Worm (Caenorhabditis elegans) whole organism, L1 larva: ENCODE results near the gene F40G9.17.
A peak's percentile ranks its signal among the peaks of the same experiment; 100 is the strongest.

Experiments
- C16A3.4 ChIP-seq: fragments of 150-350 bp; optimal IDR thresholded peaks from 2 replicates; lab custom pipeline; 2014; ENCODE audit warnings: missing biosample characterization, missing genetic modification characterization
- C34B4.2 ChIP-seq: sonication (generic microtip); optimal IDR thresholded peaks from 2 replicates; lab custom pipeline; 2017; ENCODE audit warnings: mild to moderate bottlenecking, missing genetic modification characterization, missing compliant biosample characterization
- F16B12.6 ChIP-seq: fragments of 150-350 bp; optimal IDR thresholded peaks from 2 replicates; lab custom pipeline; 2014; ENCODE audit warnings: missing biosample characterization, missing genetic modification characterization
- aha-1 ChIP-seq: fragments of 150-350 bp; optimal IDR thresholded peaks from 2 replicates; lab custom pipeline; 2014; ENCODE audit warnings: missing biosample characterization, missing genetic modification characterization
- alr-1 ChIP-seq: fragments of 200-800 bp; sonication (Bioruptor generic); optimal IDR thresholded peaks from 2 replicates; lab custom pipeline; 2018; ENCODE audit warnings: borderline replicate concordance, mild to moderate bottlenecking, missing genetic modification characterization, missing compliant biosample characterization
- aly-2 ChIP-seq: fragments of 150-350 bp; optimal IDR thresholded peaks from 2 replicates; lab custom pipeline; 2014; ENCODE audit warnings: missing biosample characterization, missing genetic modification characterization
- ceh-63 ChIP-seq: fragments of 200-800 bp; sonication (Bioruptor generic); optimal IDR thresholded peaks from 2 replicates; lab custom pipeline; 2018; ENCODE audit warnings: mild to moderate bottlenecking, missing genetic modification characterization, missing compliant biosample characterization
- ceh-8 ChIP-seq: fragments of 200-800 bp; sonication (Bioruptor generic); optimal IDR thresholded peaks from 2 replicates; lab custom pipeline; 2018; ENCODE audit warnings: mild to moderate bottlenecking, missing genetic modification characterization, moderate library complexity, missing compliant biosample characterization
- ceh-88 ChIP-seq: fragments of 200-800 bp; sonication (Bioruptor generic); IDR thresholded peaks from 2 replicates; pipeline ENCODE4 v1.3.6; 2022; ENCODE audit warnings: missing genetic modification characterization, missing compliant biosample characterization
- ceh-90 ChIP-seq: sonication (generic microtip); optimal IDR thresholded peaks from 2 replicates; lab custom pipeline; 2016; ENCODE audit warnings: missing genetic modification characterization, missing compliant biosample characterization
- efl-3 ChIP-seq: fragments of 200-800 bp; sonication (Bioruptor generic); optimal IDR thresholded peaks from 2 replicates; lab custom pipeline; 2018; ENCODE audit warnings: mild to moderate bottlenecking, missing genetic modification characterization, missing compliant biosample characterization
- egl-13 ChIP-seq: sonication (generic microtip); optimal IDR thresholded peaks from 2 replicates; lab custom pipeline; 2016; ENCODE audit warnings: missing genotype, missing genetic modification reagents, missing genetic modification characterization, missing compliant biosample characterization
- egl-27 ChIP-seq, 2 experiments: fragments of 150-350 bp in 1 of 2; sonication (generic microtip); optimal IDR thresholded peaks; 3 replicates each; lab custom pipeline; 2017 to 2018; ENCODE audit warnings: missing biosample characterization in 2 of 2, missing genetic modification characterization in 2 of 2, missing genetic modification reagents in 2 of 2
- elt-2 ChIP-seq: sonication (generic microtip); optimal IDR thresholded peaks from 2 replicates; lab custom pipeline; 2016; ENCODE audit warnings: missing genetic modification characterization, mild to moderate bottlenecking, inconsistent platforms, missing compliant biosample characterization, missing genetic modification reagents
- elt-3 ChIP-seq, 6 experiments: fragments of 150-350 bp in 1 of 6; sonication (generic microtip); optimal IDR thresholded peaks; 2 replicates each; lab custom pipeline; 2017 to 2018; ENCODE audit warnings: missing biosample characterization in 6 of 6, missing genetic modification characterization in 6 of 6, inconsistent platforms in 1 of 6
- ets-5 ChIP-seq: fragments of 200-800 bp; sonication (Bioruptor generic); IDR thresholded peaks from 2 replicates; pipeline ENCODE4 v1.3.6; 2022; ENCODE audit warnings: missing genetic modification characterization, missing compliant biosample characterization
- fkh-4 ChIP-seq: sonication (generic microtip); optimal IDR thresholded peaks from 2 replicates; lab custom pipeline; 2016; ENCODE audit warnings: missing compliant biosample characterization, missing genetic modification characterization, borderline replicate concordance
- fkh-8 ChIP-seq: sonication (generic microtip); optimal IDR thresholded peaks from 2 replicates; lab custom pipeline; 2016; ENCODE audit warnings: mild to moderate bottlenecking, missing genetic modification characterization, missing compliant biosample characterization
- fos-1 ChIP-seq: fragments of 150-350 bp; optimal IDR thresholded peaks from 2 replicates; lab custom pipeline; 2014; ENCODE audit warnings: missing biosample characterization, missing genetic modification characterization
- grh-1 ChIP-seq: fragments of 200-800 bp; sonication (Bioruptor generic); IDR thresholded peaks from 2 replicates; pipeline ENCODE4 v1.3.6; 2022; ENCODE audit warnings: missing genetic modification reagents, missing genetic modification characterization, missing compliant biosample characterization
- hlh-4 ChIP-seq: sonication (generic microtip); optimal IDR thresholded peaks from 2 replicates; lab custom pipeline; 2016; ENCODE audit warnings: mild to moderate bottlenecking, missing genetic modification characterization, missing compliant biosample characterization
- irx-1 ChIP-seq: sonication (generic microtip); optimal IDR thresholded peaks from 2 replicates; lab custom pipeline; 2016; ENCODE audit warnings: missing genetic modification characterization, missing compliant biosample characterization
- jun-1 ChIP-seq: fragments of 150-350 bp; optimal IDR thresholded peaks from 2 replicates; lab custom pipeline; 2014; ENCODE audit warnings: missing biosample characterization, missing genetic modification reagents, missing genetic modification characterization
- lsy-2 ChIP-seq, 2 experiments: fragments of 150-350 bp; optimal IDR thresholded peaks; 2 replicates each; lab custom pipeline; 2014; ENCODE audit warnings: missing biosample characterization in 2 of 2, missing genetic modification characterization in 2 of 2
- mab-9 ChIP-seq: fragments of 200-800 bp; sonication (Bioruptor generic); IDR thresholded peaks from 2 replicates; pipeline ENCODE4 v1.3.6; 2022; ENCODE audit warnings: missing genetic modification reagents, missing genetic modification characterization, missing compliant biosample characterization
- mdl-1 ChIP-seq, 2 experiments: fragments of 150-350 bp; optimal IDR thresholded peaks; 2 replicates each; lab custom pipeline; 2014 to 2017; ENCODE audit warnings: missing biosample characterization in 2 of 2, missing genetic modification characterization in 2 of 2, inconsistent platforms in 1 of 2
- mef-2 ChIP-seq: fragments of 150-350 bp; optimal IDR thresholded peaks from 2 replicates; lab custom pipeline; 2014; ENCODE audit warnings: missing biosample characterization, missing genetic modification characterization
- nhr-237 ChIP-seq: fragments of 150-350 bp; optimal IDR thresholded peaks from 2 replicates; lab custom pipeline; 2014; ENCODE audit warnings: missing biosample characterization, missing genetic modification characterization
- nhr-76 ChIP-seq: sonication (generic microtip); optimal IDR thresholded peaks from 2 replicates; lab custom pipeline; 2017; ENCODE audit warnings: missing biosample characterization, missing genetic modification characterization
- nhr-77 ChIP-seq: fragments of 150-350 bp; optimal IDR thresholded peaks from 2 replicates; lab custom pipeline; 2014; ENCODE audit warnings: missing biosample characterization, missing genetic modification characterization
- nhr-84 ChIP-seq: sonication (generic microtip); optimal IDR thresholded peaks from 2 replicates; lab custom pipeline; 2017; ENCODE audit warnings: missing biosample characterization, missing genetic modification characterization
- nhr-85 ChIP-seq: sonication (generic microtip); peaks from one replicate; lab custom pipeline; 2016; ENCODE audit warnings: missing genetic modification characterization, inconsistent platforms, missing compliant biosample characterization
- nhr-90 ChIP-seq: sonication (generic microtip); optimal IDR thresholded peaks from 2 replicates; lab custom pipeline; 2016; ENCODE audit warnings: mild to moderate bottlenecking, missing genetic modification characterization, missing compliant biosample characterization; ENCODE audit not compliant: poor library complexity
- pag-3 ChIP-seq: sonication (generic microtip); optimal IDR thresholded peaks from 2 replicates; lab custom pipeline; 2017; ENCODE audit warnings: missing genetic modification characterization, mild to moderate bottlenecking, missing compliant biosample characterization, antibody characterized with exemption, borderline replicate concordance; ENCODE audit not compliant: insufficient read depth
- pqm-1 ChIP-seq: sonication (generic microtip); optimal IDR thresholded peaks from 3 replicates; lab custom pipeline; 2017; ENCODE audit warnings: missing biosample characterization, missing genetic modification characterization
- rnt-1 ChIP-seq: sonication (generic microtip); optimal IDR thresholded peaks from 2 replicates; lab custom pipeline; 2016; ENCODE audit warnings: mild to moderate bottlenecking, missing genetic modification characterization, moderate library complexity, missing compliant biosample characterization
- skn-1 ChIP-seq: fragments of 150-350 bp; optimal IDR thresholded peaks from 2 replicates; lab custom pipeline; 2014; ENCODE audit warnings: missing biosample characterization, missing genetic modification characterization
- snpc-4 ChIP-seq: fragments of 150-350 bp; optimal IDR thresholded peaks from 2 replicates; lab custom pipeline; 2014; ENCODE audit warnings: missing biosample characterization, missing genetic modification characterization
- snu-23 ChIP-seq: sonication (generic microtip); optimal IDR thresholded peaks from 2 replicates; lab custom pipeline; 2016; ENCODE audit warnings: missing genetic modification characterization, missing compliant biosample characterization
- sptf-1 ChIP-seq: fragments of 150-350 bp; optimal IDR thresholded peaks from 2 replicates; lab custom pipeline; 2014; ENCODE audit warnings: missing biosample characterization, missing genetic modification characterization
- sup-37 ChIP-seq: fragments of 200-800 bp; sonication (Bioruptor generic); optimal IDR thresholded peaks from 2 replicates; lab custom pipeline; 2018; ENCODE audit warnings: mild to moderate bottlenecking, missing genetic modification characterization, missing compliant biosample characterization
- tlp-1 ChIP-seq: fragments of 150-350 bp; optimal IDR thresholded peaks from 2 replicates; lab custom pipeline; 2014; ENCODE audit warnings: missing biosample characterization, missing genetic modification characterization
- unc-130 ChIP-seq: fragments of 150-350 bp; optimal IDR thresholded peaks from 2 replicates; lab custom pipeline; 2017; ENCODE audit warnings: missing biosample characterization, missing genetic modification characterization, inconsistent platforms
- unc-30 ChIP-seq: sonication (generic microtip); optimal IDR thresholded peaks from 2 replicates; lab custom pipeline; 2017; ENCODE audit warnings: missing biosample characterization, missing genetic modification characterization
- unc-62 ChIP-seq: fragments of 150-350 bp; optimal IDR thresholded peaks from 2 replicates; lab custom pipeline; 2014; ENCODE audit warnings: missing biosample characterization, missing genetic modification reagents, missing genetic modification characterization
- unc-86 ChIP-seq: sonication (generic microtip); optimal IDR thresholded peaks from 2 replicates; lab custom pipeline; 2016; ENCODE audit warnings: missing genetic modification characterization, missing compliant biosample characterization
- vab-15 ChIP-seq: sonication (generic microtip); optimal IDR thresholded peaks from 2 replicates; lab custom pipeline; 2017; ENCODE audit warnings: missing genotype, mild to moderate bottlenecking, missing genetic modification characterization, missing compliant biosample characterization
- xbp-1 ChIP-seq: sonication (generic microtip); optimal IDR thresholded peaks from 2 replicates; lab custom pipeline; 2016; ENCODE audit warnings: missing genetic modification characterization, missing compliant biosample characterization

The F40G9.17 gene

DNA sequence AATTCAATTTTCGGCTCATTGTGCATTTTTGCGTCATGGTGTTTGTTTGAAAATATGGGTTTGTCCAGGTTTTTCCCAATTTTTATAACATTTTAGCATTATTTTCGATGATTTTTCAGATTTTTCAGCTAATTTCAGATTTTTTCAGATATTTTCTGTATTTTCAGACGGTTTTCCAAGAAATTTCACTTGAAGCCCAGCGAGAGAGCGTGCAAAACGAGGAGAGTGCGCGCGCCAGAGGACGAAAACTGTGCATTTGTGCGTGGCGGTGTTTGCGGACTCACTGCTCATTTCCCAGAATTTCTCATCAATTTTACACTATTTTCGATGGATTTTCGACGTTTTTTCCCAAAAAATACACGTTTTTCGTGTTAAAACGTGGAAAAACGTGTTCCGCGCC lies 40.9 kb downstream of the F40G9.17 start (continued):
- TF ChIP-seq alr-1 (tag; lab: Kevin White, UChicago) (no peak), C16A3.4 (tag; lab: Kevin White, UChicago) (peak; percentile 17), nhr-90 (no peak), mef-2 (tag; lab: Kevin White, UChicago) (no peak), lsy-2 (tag; optimal IDR thresholded peaks at IDR 0.05; lab: Kevin White, UChicago) (peak; percentile 63 to 75), snu-23 (GFP tag; lab: Kevin White, UChicago) (no peak), unc-30 (tag; lab: Kevin White, UChicago) (no peak), nhr-76 (no peak), ceh-8 (no peak), fkh-8 (tag; lab: Kevin White, UChicago) (peak; percentile 81), nhr-77 (tag; lab: Kevin White, UChicago) (peak; percentile 30), ets-5 (0 out of 2 replicates have a peak, but pooled peaks have one; percentile 51), irx-1 (tag; lab: Kevin White, UChicago) (peak; percentile 86)

ce11 chrIII:235544-235943 lies 41.3 kb downstream of the F40G9.17 start, which contains the start of gene hpo-29:
Gene hpo-29, plus strand, starts transcription at chrIII:235844.
- no peak for TF ChIP-seq pag-3
- TF ChIP-seq fkh-4 (tag; lab: Kevin White, UChicago) = no peak
- TF ChIP-seq xbp-1 (tag; lab: Kevin White, UChicago) = no peak
- TF ChIP-seq skn-1 (tag; lab: Kevin White, UChicago) = no peak
- no peak for TF ChIP-seq aly-2 (tag; lab: Kevin White, UChicago)
- no peak for TF ChIP-seq pqm-1 (tag; lab: Kevin White, UChicago)
- TF ChIP-seq jun-1 (tag; lab: Kevin White, UChicago) = no peak
- no peak for TF ChIP-seq sup-37 (GFP tag; lab: Kevin White, UChicago)
- no peak for TF ChIP-seq C34B4.2 (tag; lab: Kevin White, UChicago)
- no peak for TF ChIP-seq mdl-1 (tag; optimal IDR thresholded peaks at IDR 0.05; lab: Kevin White, UChicago)
- TF ChIP-seq snpc-4 (tag; lab: Kevin White, UChicago) = no peak
- TF ChIP-seq mab-9 = no peak
- TF ChIP-seq rnt-1 = no peak
- TF ChIP-seq unc-62 (GFP tag; lab: Kevin White, UChicago) = no peak
- no peak for TF ChIP-seq egl-13 (tag; lab: Kevin White, UChicago)
- TF ChIP-seq nhr-237 (tag; lab: Kevin White, UChicago) = no peak
- no peak for TF ChIP-seq nhr-84 (tag; lab: Kevin White, UChicago)

DNA sequence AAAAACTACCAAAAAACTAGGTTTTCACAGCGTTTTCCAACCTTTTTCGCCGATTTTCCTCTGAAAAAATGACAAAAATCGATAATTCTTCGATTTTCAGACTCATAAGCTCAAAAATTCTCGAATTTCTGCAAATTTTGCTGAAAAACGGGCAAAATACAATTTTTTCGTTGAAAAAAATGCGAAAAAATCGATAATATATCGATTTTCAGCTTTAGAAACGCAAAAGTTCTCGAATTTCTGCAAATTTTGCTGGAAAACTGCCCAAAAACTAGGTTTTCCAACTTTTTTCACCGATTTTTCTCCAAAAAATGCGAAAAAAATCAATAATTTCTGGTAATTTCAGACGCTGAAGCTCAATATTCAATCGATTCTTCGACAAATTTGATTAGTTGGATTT lies 57.1 kb downstream of the F40G9.17 start:
- TF ChIP-seq ceh-8 (no peak), ceh-63 (GFP tag; lab: Kevin White, UChicago) (no peak), tlp-1 (no peak), ceh-88 (GFP tag; lab: Robert Waterston, UW) (no peak), nhr-85 (tag; lab: Kevin White, UChicago) (no peak), F16B12.6 (no peak)

DNA sequence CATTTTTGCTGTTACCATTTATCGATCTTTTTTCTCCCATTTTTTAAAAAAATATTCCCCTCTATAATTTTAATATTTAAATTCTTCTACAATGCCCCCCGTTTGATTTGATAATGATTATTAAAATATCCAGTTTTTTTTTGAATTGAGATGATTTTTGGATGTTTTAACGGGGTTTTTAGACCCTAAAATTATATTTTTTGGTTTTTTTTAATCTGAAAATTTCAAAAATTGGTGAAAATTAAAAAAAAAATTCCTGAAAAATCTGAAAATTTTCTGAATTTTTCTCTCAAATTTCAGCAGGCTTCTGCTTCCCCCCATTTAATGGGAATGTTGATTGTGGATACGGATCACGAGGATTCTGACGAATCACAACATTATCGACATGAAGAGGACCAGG lies 60.0 kb downstream of the F40G9.17 start, which contains the start of gene Y50D7A.3:
Gene Y50D7A.3, plus strand, starts transcription at position 301 of the 400 bp plus-strand sequence.
- TF ChIP-seq nhr-90 (no peak), ceh-8 (no peak), mdl-1 (tag; optimal IDR thresholded peaks at IDR 0.05; lab: Kevin White, UChicago) (no peak), aha-1 (tag; lab: Kevin White, UChicago) (no peak), ceh-90 (tag; lab: Kevin White, UChicago) (no peak), hlh-4 (tag; lab: Kevin White, UChicago) (no peak), elt-2 (tag; lab: Kevin White, UChicago) (no peak), unc-86 (tag; lab: Kevin White, UChicago) (no peak), F16B12.6 (no peak), vab-15 (tag; lab: Kevin White, UChicago) (no peak), unc-130 (tag; lab: Kevin White, UChicago) (no peak), grh-1 (GFP tag; lab: Robert Waterston, UW) (no peak), elt-3 (tag; optimal IDR thresholded peaks at IDR 0.05; lab: Kevin White, UChicago) (no peak), fos-1 (no peak), egl-27 (tag; optimal IDR thresholded peaks at IDR 0.05; lab: Kevin White, UChicago) (no peak), pqm-1 (tag; lab: Kevin White, UChicago) (no peak), nhr-84 (tag; lab: Kevin White, UChicago) (no peak), sptf-1 (tag; lab: Kevin White, UChicago) (no peak), efl-3 (GFP tag; lab: Kevin White, UChicago) (no peak), fkh-8 (tag; lab: Kevin White, UChicago) (no peak)
